Fruit fly (Drosophila melanogaster): ENCODE data around the gene CG13029.

DNA sequence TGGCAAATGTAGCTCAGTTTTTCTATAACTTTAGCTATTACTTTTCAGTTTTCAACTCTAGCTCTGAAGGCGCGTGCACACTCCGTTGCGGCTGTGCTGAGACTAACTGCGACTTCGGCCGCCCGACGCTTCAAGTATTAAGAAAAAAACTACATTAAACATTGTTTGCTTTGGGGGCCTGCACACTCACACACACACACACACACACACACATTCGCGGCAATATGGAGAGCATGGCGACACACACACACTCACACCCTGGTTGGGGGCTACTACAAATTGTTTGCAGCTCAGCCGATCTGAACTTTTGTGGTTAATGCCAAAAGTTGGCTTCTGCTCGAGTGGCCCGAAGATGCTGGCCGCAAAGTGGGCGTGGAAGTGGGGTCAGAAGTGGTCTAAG, 31.5 kb upstream of the CG13029 start, which contains the start of gene CG13024:
- TF ChIP-seq h (optimal IDR thresholded peaks at IDR 0.05) (no peak), Sin3A (optimal IDR thresholded peaks at IDR 0.05) (no peak), ttk (optimal IDR thresholded peaks at IDR 0.05) (no peak), Myc (optimal IDR thresholded peaks at IDR 0.05) (no peak)
